Worm (Caenorhabditis elegans) whole organism, L4 larva: ENCODE data around the gene T15B12.2.

Experiments used
- F10B5.3 ChIP-seq: sonication (generic microtip); optimal IDR thresholded peaks from 2 replicates; lab custom pipeline; 2016; ENCODE audit warnings: mild to moderate bottlenecking, missing genetic modification characterization, missing compliant biosample characterization
- F49E8.2 ChIP-seq: sonication (generic microtip); optimal IDR thresholded peaks from 2 replicates; lab custom pipeline; 2016; ENCODE audit warnings: missing compliant biosample characterization, mild to moderate bottlenecking, missing genetic modification characterization, borderline replicate concordance
- T20F7.1 ChIP-seq: fragments of 200-800 bp; sonication (Bioruptor generic); optimal IDR thresholded peaks from 2 replicates; lab custom pipeline; 2018; ENCODE audit warnings: mild to moderate bottlenecking, missing genetic modification characterization, missing compliant biosample characterization
- T26A8.4 ChIP-seq: fragments of 200-800 bp; sonication (Bioruptor generic); IDR thresholded peaks from 2 replicates; pipeline ENCODE4 v1.3.6; 2022; ENCODE audit warnings: missing genetic modification characterization, missing compliant biosample characterization
- Y105C5A.15 ChIP-seq: fragments of 200-800 bp; sonication (Bioruptor generic); IDR thresholded peaks from 2 replicates; pipeline ENCODE4 v1.3.6; 2022; ENCODE audit warnings: missing genetic modification characterization, missing compliant biosample characterization
- Y48G9A.11 ChIP-seq: fragments of 200-800 bp; sonication (Bioruptor generic); IDR thresholded peaks from 2 replicates; pipeline ENCODE4 v1.3.6; 2022; ENCODE audit warnings: missing genetic modification reagents, missing genetic modification characterization, missing compliant biosample characterization
- aha-1 ChIP-seq: fragments of 150-350 bp; peaks from one replicate; lab custom pipeline; 2014; ENCODE audit warnings: missing biosample characterization, missing genetic modification characterization
- ama-1 ChIP-seq: fragments of 150-350 bp; optimal IDR thresholded peaks from 2 replicates; lab custom pipeline; 2014; ENCODE audit warnings: inconsistent platforms, mixed read lengths
- arid-1 ChIP-seq: fragments of 200-800 bp; sonication (Bioruptor generic); conservative IDR thresholded peaks from 2 replicates; pipeline ENCODE4 v1.3.6; 2022; ENCODE audit warnings: missing genetic modification reagents, missing genetic modification characterization, missing compliant biosample characterization
- ceh-28 ChIP-seq: fragments of 150-350 bp; optimal IDR thresholded peaks from 2 replicates; lab custom pipeline; 2014; ENCODE audit warnings: missing biosample characterization, missing genetic modification reagents, missing genetic modification characterization
- ceh-82 ChIP-seq: sonication (generic microtip); optimal IDR thresholded peaks from 2 replicates; lab custom pipeline; 2017; ENCODE audit warnings: missing biosample characterization, missing genetic modification characterization
- ces-1 ChIP-seq: fragments of 150-350 bp; sonication (generic microtip); optimal IDR thresholded peaks from 4 replicates; lab custom pipeline; 2014; ENCODE audit warnings: missing biosample characterization, missing genetic modification reagents, missing genetic modification characterization
- cey-2 ChIP-seq: sonication (generic microtip); optimal IDR thresholded peaks from 3 replicates; lab custom pipeline; 2017; ENCODE audit warnings: missing genetic modification characterization, mild to moderate bottlenecking, missing compliant biosample characterization, antibody characterized with exemption, borderline replicate concordance; ENCODE audit not compliant: insufficient read depth
- ctbp-1 ChIP-seq: fragments of 200-800 bp; sonication (Bioruptor generic); IDR thresholded peaks from 2 replicates; pipeline ENCODE4 v1.3.6; 2022; ENCODE audit warnings: missing genetic modification reagents, missing genetic modification characterization, missing compliant biosample characterization
- daf-16 ChIP-seq, 3 experiments: sonication (generic microtip); optimal IDR thresholded peaks; 2 replicates each; lab custom pipeline; 2016 to 2017; ENCODE audit warnings: missing genetic modification characterization in 3 of 3, missing genetic modification reagents in 3 of 3, mild to moderate bottlenecking in 2 of 3, missing compliant biosample characterization in 2 of 3, missing biosample characterization in 1 of 3, moderate library complexity in 1 of 3
- daf-19 ChIP-seq: fragments of 200-800 bp; sonication (Bioruptor generic); conservative IDR thresholded peaks from 2 replicates; pipeline ENCODE4 v1.3.6; 2022; ENCODE audit warnings: missing genetic modification characterization, missing compliant biosample characterization
- dmd-6 ChIP-seq: fragments of 200-800 bp; sonication (Bioruptor generic); IDR thresholded peaks from 2 replicates; pipeline ENCODE4 v1.3.6; 2022; ENCODE audit warnings: missing genetic modification reagents, missing genetic modification characterization, missing compliant biosample characterization
- dpl-1 ChIP-seq: fragments of 150-350 bp; optimal IDR thresholded peaks from 2 replicates; lab custom pipeline; 2014; ENCODE audit warnings: missing biosample characterization, missing genetic modification reagents, missing genetic modification characterization
- egl-27 ChIP-seq: sonication (generic microtip); optimal IDR thresholded peaks from 3 replicates; lab custom pipeline; 2017; ENCODE audit warnings: missing biosample characterization, missing genetic modification reagents, missing genetic modification characterization
- egl-43 ChIP-seq: fragments of 200-800 bp; sonication (Bioruptor generic); IDR thresholded peaks from 2 replicates; pipeline ENCODE4 v1.3.6; 2022; ENCODE audit warnings: missing genetic modification reagents, missing genetic modification characterization, missing compliant biosample characterization
- fkh-10 ChIP-seq: fragments of 150-350 bp; optimal IDR thresholded peaks from 2 replicates; lab custom pipeline; 2014; ENCODE audit warnings: missing biosample characterization, missing genetic modification reagents, missing genetic modification characterization
- fos-1 ChIP-seq: fragments of 150-350 bp; optimal IDR thresholded peaks from 2 replicates; lab custom pipeline; 2014; ENCODE audit warnings: missing biosample characterization, missing genetic modification characterization
- hlh-11 ChIP-seq: fragments of 200-800 bp; sonication (Bioruptor generic); optimal IDR thresholded peaks from 2 replicates; lab custom pipeline; 2018; ENCODE audit warnings: mild to moderate bottlenecking, missing genetic modification characterization, missing compliant biosample characterization
- hlh-30 ChIP-seq: sonication (generic microtip); optimal IDR thresholded peaks from 2 replicates; lab custom pipeline; 2017; ENCODE audit warnings: antibody characterized with exemption, mild to moderate bottlenecking, missing genetic modification characterization, missing compliant biosample characterization; ENCODE audit not compliant: insufficient read depth
- lin-1 ChIP-seq: fragments of 200-800 bp; sonication (Bioruptor generic); IDR thresholded peaks from 2 replicates; pipeline ENCODE4 v1.3.6; 2022; ENCODE audit warnings: missing genetic modification reagents, missing genetic modification characterization, missing compliant biosample characterization
- lin-13 ChIP-seq: fragments of 150-350 bp; optimal IDR thresholded peaks from 2 replicates; lab custom pipeline; 2014; ENCODE audit warnings: missing biosample characterization, missing genetic modification reagents, missing genetic modification characterization
- lin-15B ChIP-seq: fragments of 150-350 bp; sonication (generic microtip); optimal IDR thresholded peaks from 3 replicates; lab custom pipeline; 2014; ENCODE audit warnings: missing biosample characterization, missing genetic modification characterization
- lin-29 ChIP-seq: fragments of 200-800 bp; sonication (Bioruptor generic); IDR thresholded peaks from 2 replicates; pipeline ENCODE4 v1.3.6; 2022; ENCODE audit warnings: missing genetic modification reagents, missing genetic modification characterization, missing compliant biosample characterization
- lin-38 ChIP-seq: fragments of 200-800 bp; sonication (Bioruptor generic); IDR thresholded peaks from 2 replicates; pipeline ENCODE4 v1.3.6; 2022; ENCODE audit warnings: missing genetic modification reagents, missing genetic modification characterization, missing compliant biosample characterization
- lsy-2 ChIP-seq, 2 experiments: fragments of 150-350 bp in 1 of 2; sonication (generic microtip) in 1 of 2; optimal IDR thresholded peaks; 2 replicates each; lab custom pipeline; 2014 to 2017; ENCODE audit warnings: missing biosample characterization in 2 of 2, missing genetic modification characterization in 2 of 2
- madf-5 ChIP-seq, 2 experiments: fragments of 200-800 bp; sonication (Bioruptor generic); IDR thresholded peaks; 2 replicates each; pipeline ENCODE4 v1.3.6; 2022; ENCODE audit warnings: missing compliant biosample characterization in 2 of 2, missing genetic modification characterization in 2 of 2
- nhr-10 ChIP-seq: fragments of 150-350 bp; optimal IDR thresholded peaks from 2 replicates; lab custom pipeline; 2014; ENCODE audit warnings: missing biosample characterization, missing genetic modification characterization
- nhr-28 ChIP-seq: fragments of 150-350 bp; optimal IDR thresholded peaks from 2 replicates; lab custom pipeline; 2014; ENCODE audit warnings: missing biosample characterization, missing genetic modification characterization
- nhr-42 ChIP-seq: fragments of 200-800 bp; sonication (Bioruptor generic); IDR thresholded peaks from 2 replicates; pipeline ENCODE4 v1.3.6; 2022; ENCODE audit warnings: missing genetic modification characterization, missing compliant biosample characterization
- nhr-76 ChIP-seq: fragments of 150-350 bp; optimal IDR thresholded peaks from 2 replicates; lab custom pipeline; 2014; ENCODE audit warnings: missing biosample characterization, missing genetic modification characterization
- nhr-77 ChIP-seq: fragments of 150-350 bp; optimal IDR thresholded peaks from 2 replicates; lab custom pipeline; 2014; ENCODE audit warnings: missing biosample characterization, missing genetic modification characterization
- pha-4 ChIP-seq, 2 experiments: fragments of 150-350 bp in 1 of 2; fragments of 200-800 bp in 1 of 2; sonication (Bioruptor generic) in 1 of 2; IDR thresholded peaks in 1 of 2; optimal IDR thresholded peaks in 1 of 2; 2 replicates each; pipeline versions ENCODE4 v1.3.6 to Lab custom; 2014 to 2022; ENCODE audit warnings: missing genetic modification characterization in 2 of 2, missing genetic modification reagents in 2 of 2, missing biosample characterization in 1 of 2, missing compliant biosample characterization in 1 of 2
- saeg-2 ChIP-seq: fragments of 200-800 bp; sonication (Bioruptor generic); IDR thresholded peaks from 2 replicates; pipeline ENCODE4 v1.3.6; 2022; ENCODE audit warnings: missing genetic modification reagents, missing genetic modification characterization, missing compliant biosample characterization
- sdz-12 ChIP-seq: fragments of 200-800 bp; sonication (Bioruptor generic); optimal IDR thresholded peaks from 2 replicates; lab custom pipeline; 2018; ENCODE audit warnings: mild to moderate bottlenecking, missing genetic modification characterization, missing compliant biosample characterization
- set-16 ChIP-seq: fragments of 200-800 bp; sonication (Bioruptor generic); IDR thresholded peaks from 2 replicates; pipeline ENCODE4 v1.3.6; 2022; ENCODE audit warnings: missing genetic modification reagents, missing genetic modification characterization, missing compliant biosample characterization
- skn-1 ChIP-seq: fragments of 150-350 bp; optimal IDR thresholded peaks from 2 replicates; lab custom pipeline; 2014; ENCODE audit warnings: missing biosample characterization, missing genetic modification characterization
- spr-3 ChIP-seq: fragments of 200-800 bp; sonication (Bioruptor generic); optimal IDR thresholded peaks from 2 replicates; lab custom pipeline; 2018; ENCODE audit warnings: mild to moderate bottlenecking, missing genetic modification characterization, missing compliant biosample characterization
- tag-97 ChIP-seq: fragments of 200-800 bp; sonication (Bioruptor generic); IDR thresholded peaks from 2 replicates; pipeline ENCODE4 v1.3.6; 2022; ENCODE audit warnings: missing genetic modification characterization, missing compliant biosample characterization
- unc-130 ChIP-seq: sonication (generic microtip); optimal IDR thresholded peaks from 2 replicates; lab custom pipeline; 2016; ENCODE audit warnings: missing genetic modification reagents, missing genetic modification characterization, missing compliant biosample characterization
- zag-1 ChIP-seq: fragments of 150-350 bp; optimal IDR thresholded peaks from 2 replicates; lab custom pipeline; 2014; ENCODE audit warnings: missing biosample characterization, missing genetic modification characterization
- zfp-2 ChIP-seq: sonication (generic microtip); optimal IDR thresholded peaks from 2 replicates; lab custom pipeline; 2016; ENCODE audit warnings: mild to moderate bottlenecking, missing genetic modification characterization, missing compliant biosample characterization
- zfp-3 ChIP-seq: fragments of 200-800 bp; sonication (Bioruptor generic); conservative IDR thresholded peaks from 2 replicates; pipeline ENCODE4 v1.3.6; 2022; ENCODE audit warnings: missing genetic modification reagents, missing genetic modification characterization, missing compliant biosample characterization
- ztf-11 ChIP-seq: fragments of 150-350 bp; optimal IDR thresholded peaks from 2 replicates; lab custom pipeline; 2014; ENCODE audit warnings: missing biosample characterization, missing genetic modification characterization

The T15B12.2 gene

DNA sequence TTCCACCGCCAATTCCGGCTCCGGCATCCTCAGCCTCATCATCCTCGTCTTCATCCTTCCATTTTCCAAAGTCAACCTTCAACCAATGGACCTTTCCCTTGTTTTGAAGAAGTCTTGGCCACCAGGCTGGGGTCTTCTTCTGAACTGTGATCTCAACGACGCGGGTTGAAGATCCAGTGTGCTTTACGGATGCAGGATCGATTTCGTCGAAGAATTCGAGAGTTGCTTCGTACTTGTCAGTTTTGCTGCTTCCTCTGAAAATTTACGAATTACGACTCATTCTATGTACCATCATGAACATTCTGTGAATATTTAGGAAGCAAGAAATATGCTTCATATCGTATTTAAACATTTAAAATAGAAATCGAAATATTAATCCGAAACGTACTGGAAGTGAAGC is 27.4 kb downstream of the T15B12.2 start:
- TF ChIP-seq T26A8.4 (GFP tag; lab: Robert Waterston, UW) (0 out of 2 replicates have a peak, but pooled peaks have one; percentile 27), nhr-42 (no peak), zfp-3 (GFP tag; lab: Robert Waterston, UW) (0 out of 2 replicates have a peak, but pooled peaks have one; percentile 27)

DNA sequence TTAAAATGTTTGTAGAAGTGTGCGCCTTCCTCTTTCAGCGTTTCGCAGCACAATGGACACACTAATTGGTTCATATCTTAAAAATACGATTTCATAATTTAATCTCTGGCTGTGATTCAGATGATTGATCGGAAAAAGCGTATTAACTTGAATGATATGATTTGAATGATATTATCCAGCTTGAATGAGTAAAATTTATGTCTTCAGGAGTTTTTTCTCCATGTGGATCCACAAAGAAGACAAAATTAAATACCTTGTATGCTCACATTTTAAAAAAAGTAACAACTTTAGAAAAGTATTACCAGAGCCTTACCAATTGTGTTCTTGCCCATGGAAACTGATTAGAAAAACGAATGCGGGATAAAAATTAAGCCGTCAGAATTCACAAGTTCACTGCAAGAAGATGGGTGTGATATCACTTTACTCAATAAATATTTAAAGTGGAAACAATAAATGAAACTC is 28.3 kb downstream of the T15B12.2 start, which contains the start of gene ztf-8:
TSS of gene ztf-8 (minus strand) at position 76 of the 462 bp plus-strand sequence.
- TF ChIP-seq ama-1 (lab: Kevin White, UChicago) = peak; percentile 9
- TF ChIP-seq T20F7.1 (GFP tag; lab: Kevin White, UChicago) = peak; percentile 3
- no peak for TF ChIP-seq set-16 (GFP tag; lab: Robert Waterston, UW)
- TF ChIP-seq Y105C5A.15 (GFP tag; lab: Robert Waterston, UW) = no peak
- TF ChIP-seq zfp-2 = no peak
- no peak for TF ChIP-seq ces-1 (GFP tag; lab: Kevin White, UChicago)
- peak; percentile 81 for TF ChIP-seq F49E8.2 (tag; lab: Kevin White, UChicago)
- no peak for TF ChIP-seq egl-43 (GFP tag; lab: Robert Waterston, UW)
- TF ChIP-seq madf-5 (GFP tag; IDR thresholded peaks at IDR 0.05; lab: Robert Waterston, UW) = no peak
- TF ChIP-seq pha-4 (GFP tag; IDR thresholded peaks at IDR 0.05; lab: Robert Waterston, UW) = peak; percentile 43; the same call in 1 of the 2 replicates
- TF ChIP-seq pha-4 (tag; optimal IDR thresholded peaks at IDR 0.05; lab: Kevin White, UChicago) = no peak
- TF ChIP-seq ceh-28 (tag; lab: Kevin White, UChicago) = no peak
- TF ChIP-seq saeg-2 = no peak
- TF ChIP-seq F10B5.3 (tag; lab: Kevin White, UChicago) = no peak
- TF ChIP-seq skn-1 (tag; lab: Kevin White, UChicago) = no peak
- peak; percentile 54 for TF ChIP-seq lin-38
- TF ChIP-seq ctbp-1 = no peak
- no peak for TF ChIP-seq daf-19 (GFP tag; lab: Robert Waterston, UW)
- TF ChIP-seq zag-1 (tag; lab: Kevin White, UChicago) = no peak
- TF ChIP-seq lin-1 (GFP tag; lab: Robert Waterston, UW) = 0 out of 2 replicates have a peak, but pooled peaks have one; percentile 36
- TF ChIP-seq unc-130 (GFP tag; lab: Kevin White, UChicago) = no peak
- no peak for TF ChIP-seq nhr-28 (tag; lab: Kevin White, UChicago)
- TF ChIP-seq nhr-76 (tag; lab: Kevin White, UChicago) = no peak
- peak; percentile 65; the same call in 1 of the 2 replicates for TF ChIP-seq Y48G9A.11 (GFP tag; lab: Robert Waterston, UW)
- no peak for TF ChIP-seq ceh-82 (tag; lab: Kevin White, UChicago)
- no peak for TF ChIP-seq lin-15B (tag; lab: Kevin White, UChicago)
- TF ChIP-seq dpl-1 = no peak
- TF ChIP-seq hlh-30 (tag; lab: Kevin White, UChicago) = no peak
- no peak for TF ChIP-seq tag-97
- TF ChIP-seq egl-27 (tag; lab: Kevin White, UChicago) = no peak
- no peak for TF ChIP-seq hlh-11 (tag; lab: Kevin White, UChicago)
- peak; percentile 10 for TF ChIP-seq spr-3 (GFP tag; lab: Kevin White, UChicago)
- TF ChIP-seq T26A8.4 (GFP tag; lab: Robert Waterston, UW) = peak; percentile 62; the same call in 1 of the 2 replicates
- TF ChIP-seq sdz-12 = no peak
- TF ChIP-seq dmd-6 (GFP tag; lab: Robert Waterston, UW) = 0 out of 2 replicates have a peak, but pooled peaks have one; percentile 6
- no peak for TF ChIP-seq fkh-10
- TF ChIP-seq nhr-10 (tag; lab: Kevin White, UChicago) = no peak
- TF ChIP-seq lin-13 (GFP tag; lab: Kevin White, UChicago) = no peak
- no peak for TF ChIP-seq nhr-77
- no peak for TF ChIP-seq daf-16 (GFP tag; optimal IDR thresholded peaks at IDR 0.05; lab: Kevin White, UChicago)
- TF ChIP-seq daf-16 (tag; optimal IDR thresholded peaks at IDR 0.05; lab: Kevin White, UChicago) = peak; percentile 0
- no peak for TF ChIP-seq lin-29 (GFP tag; lab: Robert Waterston, UW)
- peak; percentile 19 for TF ChIP-seq aha-1 (tag; lab: Kevin White, UChicago)
- TF ChIP-seq ztf-11 (tag; lab: Kevin White, UChicago) = no peak
- no peak for TF ChIP-seq cey-2 (tag; lab: Kevin White, UChicago)
- peak in 1 of 2 experiments; percentile 49 for TF ChIP-seq lsy-2 (tag; optimal IDR thresholded peaks at IDR 0.05; lab: Kevin White, UChicago)
- no peak; the same call in 1 of the 2 replicates for TF ChIP-seq arid-1 (GFP tag; lab: Robert Waterston, UW)
- TF ChIP-seq zfp-3 (GFP tag; lab: Robert Waterston, UW) = no peak
- no peak for TF ChIP-seq fos-1 (tag; lab: Kevin White, UChicago)
